Fruit fly (Drosophila melanogaster) whole organism, adult: ENCODE results near the gene asun.

ENCODE experiments used
- CG11617 ChIP-seq: fragments of 200-800 bp; sonication (Bioruptor generic); optimal IDR thresholded peaks from 2 replicates; lab custom pipeline; 2017; ENCODE audit warnings: mild to moderate bottlenecking, missing biosample characterization, missing genetic modification reagents, missing genetic modification characterization
- CG14711 ChIP-seq: fragments of 200-800 bp; sonication (Bioruptor generic); optimal IDR thresholded peaks from 2 replicates; lab custom pipeline; 2018; ENCODE audit warnings: missing biosample characterization, mild to moderate bottlenecking, missing genetic modification characterization, moderate library complexity
- CG1620 ChIP-seq: fragments of 200-800 bp; sonication (Bioruptor generic); optimal IDR thresholded peaks from 2 replicates; lab custom pipeline; 2016; ENCODE audit warnings: missing biosample characterization, missing genetic modification characterization
- CG7045 ChIP-seq: fragments of 200-800 bp; sonication (Bioruptor generic); optimal IDR thresholded peaks from 2 replicates; lab custom pipeline; 2017; ENCODE audit warnings: missing biosample characterization, mild to moderate bottlenecking, missing genetic modification characterization
- Clk ChIP-seq: fragments of 200-800 bp; sonication (Bioruptor generic); optimal IDR thresholded peaks from 2 replicates; lab custom pipeline; 2017; ENCODE audit warnings: missing biosample characterization, missing genetic modification characterization
- Hr96 ChIP-seq: fragments of 200-800 bp; sonication (Bioruptor generic); optimal IDR thresholded peaks from 2 replicates; lab custom pipeline; 2016; ENCODE audit warnings: missing biosample characterization, missing genetic modification characterization
- Mnt ChIP-seq: fragments of 200-800 bp; sonication (Bioruptor generic); optimal IDR thresholded peaks from 2 replicates; lab custom pipeline; 2016; ENCODE audit warnings: missing biosample characterization, mild to moderate bottlenecking, missing genetic modification characterization
- bab1 ChIP-seq: fragments of 200-800 bp; sonication (Bioruptor generic); optimal IDR thresholded peaks from 3 replicates; lab custom pipeline; 2019; ENCODE audit warnings: missing biosample characterization, mild to moderate bottlenecking, missing genetic modification characterization, moderate library complexity
- cnc ChIP-seq, 2 experiments: fragments of >200 bp; optimal IDR thresholded peaks; 2 replicates each; lab custom pipeline; 2017
- kay ChIP-seq: fragments of 200-800 bp; sonication (Bioruptor generic); peaks from one replicate; lab custom pipeline; 2016; ENCODE audit warnings: missing biosample characterization, missing genetic modification characterization, borderline replicate concordance
- ovo ChIP-seq: fragments of 200-800 bp; sonication (Bioruptor generic); optimal IDR thresholded peaks from 2 replicates; lab custom pipeline; 2016; ENCODE audit warnings: missing biosample characterization, missing genetic modification characterization
- tj ChIP-seq: fragments of 200-800 bp; sonication (Bioruptor generic); optimal IDR thresholded peaks from 3 replicates; lab custom pipeline; 2017; ENCODE audit warnings: missing biosample characterization, mild to moderate bottlenecking, missing genetic modification characterization, moderate library complexity

dm6 chr3R:16272185-16272584, 8.1 kb downstream of the asun start, which contains the start of the genes Mat89Ba and gish:
- TF ChIP-seq ovo: no peak
- no peak for TF ChIP-seq Clk (GFP tag; lab: Kevin White, UChicago)
- TF ChIP-seq kay (GFP tag; lab: Kevin White, UChicago): no peak
- no peak for TF ChIP-seq CG11617 (GFP tag; lab: Kevin White, UChicago)
- TF ChIP-seq CG7045 (GFP tag; lab: Kevin White, UChicago): no peak
- peak; percentile 96 for TF ChIP-seq Mnt (GFP tag; lab: Kevin White, UChicago)
- TF ChIP-seq CG14711 (tag; lab: Kevin White, UChicago): no peak
- TF ChIP-seq CG1620 (GFP tag; lab: Kevin White, UChicago): no peak
- no peak for TF ChIP-seq Hr96 (GFP tag; lab: Kevin White, UChicago)
- TF ChIP-seq tj: no peak
- TF ChIP-seq cnc (optimal IDR thresholded peaks at IDR 0.05; lab: Kevin White, UChicago): no peak
- TF ChIP-seq bab1 (GFP tag; lab: Kevin White, UChicago): no peak
